Fruit fly (Drosophila melanogaster) whole organism, embryonic: Measurements from ENCODE around the gene CG5043.
A peak's percentile ranks its signal among the peaks of the same experiment; 100 is the strongest.

Experiments
- Antp ChIP-seq: fragments of 200-800 bp; sonication (Bioruptor generic); optimal IDR thresholded peaks from 3 replicates; lab custom pipeline; 2016; ENCODE audit warnings: missing biosample characterization, missing genetic modification characterization
- CG10543 ChIP-seq: fragments of 200-800 bp; sonication (Bioruptor generic); optimal IDR thresholded peaks from 3 replicates; lab custom pipeline; 2017; ENCODE audit warnings: missing biosample characterization, mild to moderate bottlenecking, missing genetic modification characterization, moderate library complexity
- CG10959 ChIP-seq: fragments of 200-800 bp; sonication (Bioruptor generic); IDR thresholded peaks from 2 replicates; pipeline ENCODE4 v1.3.6; 2022; ENCODE audit warnings: missing biosample characterization, missing genetic modification characterization
- CG11504 ChIP-seq: fragments of 200-800 bp; sonication (Bioruptor generic); optimal IDR thresholded peaks from 3 replicates; lab custom pipeline; 2019; ENCODE audit warnings: missing biosample characterization, mild to moderate bottlenecking, missing genetic modification characterization, moderate library complexity
- CG12104 ChIP-seq: fragments of 200-800 bp; sonication (Bioruptor generic); optimal IDR thresholded peaks from 3 replicates; lab custom pipeline; 2016; ENCODE audit warnings: missing biosample characterization, missing genetic modification characterization
- CG12391 ChIP-seq: fragments of 200-800 bp; sonication (Bioruptor generic); optimal IDR thresholded peaks from 3 replicates; lab custom pipeline; 2018; ENCODE audit warnings: missing biosample characterization, mild to moderate bottlenecking, missing genetic modification characterization, moderate library complexity
- CG13287 ChIP-seq: fragments of 200-800 bp; sonication (Bioruptor generic); IDR thresholded peaks from 2 replicates; pipeline ENCODE4 v1.3.6; 2022; ENCODE audit warnings: missing biosample characterization, missing genetic modification characterization; ENCODE audit not compliant: partially characterized antibody
- CG13296 ChIP-seq: fragments of 200-800 bp; sonication (Bioruptor generic); optimal IDR thresholded peaks from 3 replicates; lab custom pipeline; 2018; ENCODE audit warnings: missing biosample characterization, mild to moderate bottlenecking, missing genetic modification characterization
- CG13624 ChIP-seq: fragments of 200-800 bp; sonication (Bioruptor generic); optimal IDR thresholded peaks from 2 replicates; lab custom pipeline; 2016; ENCODE audit warnings: missing biosample characterization, missing genetic modification characterization
- CG15269 ChIP-seq: fragments of 200-800 bp; sonication (Bioruptor generic); optimal IDR thresholded peaks from 2 replicates; lab custom pipeline; 2018; ENCODE audit warnings: missing biosample characterization, mild to moderate bottlenecking, missing genetic modification characterization, moderate library complexity
- CG15601 ChIP-seq: fragments of 200-800 bp; sonication (Bioruptor generic); optimal IDR thresholded peaks from 3 replicates; lab custom pipeline; 2019; ENCODE audit warnings: missing biosample characterization, mild to moderate bottlenecking, missing genetic modification characterization, moderate library complexity
- CG17361 ChIP-seq: fragments of 200-800 bp; sonication (Bioruptor generic); IDR thresholded peaks from 3 replicates; pipeline ENCODE4 v1.3.6; 2022; ENCODE audit warnings: missing biosample characterization, missing genetic modification characterization
- CG1792 ChIP-seq: fragments of 200-800 bp; sonication (Bioruptor generic); optimal IDR thresholded peaks from 2 replicates; lab custom pipeline; 2016; ENCODE audit warnings: missing biosample characterization, missing genetic modification characterization
- CG18619 ChIP-seq: fragments of 200-800 bp; sonication (Bioruptor generic); optimal IDR thresholded peaks from 3 replicates; lab custom pipeline; 2017; ENCODE audit warnings: missing biosample characterization, mild to moderate bottlenecking, missing genetic modification characterization
- CG2889 ChIP-seq: fragments of 200-800 bp; sonication (Bioruptor generic); IDR thresholded peaks from 3 replicates; pipeline ENCODE4 v1.3.6; 2022; ENCODE audit warnings: missing biosample characterization, missing genetic modification characterization
- CG32772 ChIP-seq: fragments of 200-800 bp; sonication (Bioruptor generic); IDR thresholded peaks from 2 replicates; pipeline ENCODE4 v1.3.6; 2022; ENCODE audit warnings: missing biosample characterization, missing genetic modification characterization
- CG34224 ChIP-seq: fragments of 200-800 bp; sonication (Bioruptor generic); IDR thresholded peaks from 3 replicates; pipeline ENCODE4 v1.3.6; 2022; ENCODE audit warnings: missing biosample characterization, missing genetic modification characterization; ENCODE audit not compliant: partially characterized antibody
- CG4707 ChIP-seq: fragments of 200-800 bp; sonication (Bioruptor generic); optimal IDR thresholded peaks from 2 replicates; lab custom pipeline; 2018; ENCODE audit warnings: missing biosample characterization, mild to moderate bottlenecking, missing genetic modification characterization, moderate library complexity
- CG6683 ChIP-seq: fragments of 200-800 bp; sonication (Bioruptor generic); optimal IDR thresholded peaks from 2 replicates; lab custom pipeline; 2017; ENCODE audit warnings: missing biosample characterization, mild to moderate bottlenecking, missing genetic modification characterization, missing genetic modification reagents
- CG8359 ChIP-seq: fragments of 200-800 bp; sonication (Bioruptor generic); optimal IDR thresholded peaks from 2 replicates; lab custom pipeline; 2017; ENCODE audit warnings: missing biosample characterization, mild to moderate bottlenecking, missing genetic modification characterization, borderline replicate concordance
- CG9437 ChIP-seq: fragments of 200-800 bp; sonication (Bioruptor generic); optimal IDR thresholded peaks from 2 replicates; lab custom pipeline; 2018; ENCODE audit warnings: missing biosample characterization, mild to moderate bottlenecking, missing genetic modification characterization
- CTCF ChIP-seq: fragments of 200-800 bp; sonication (Bioruptor generic); optimal IDR thresholded peaks from 2 replicates; lab custom pipeline; 2017; ENCODE audit warnings: missing biosample characterization, mild to moderate bottlenecking, missing genetic modification characterization, moderate library complexity
- Dip2 ChIP-seq: fragments of 200-800 bp; sonication (Bioruptor generic); IDR thresholded peaks from 2 replicates; pipeline ENCODE4 v1.3.6; 2022; ENCODE audit warnings: missing biosample characterization, missing genetic modification characterization
- Dll ChIP-seq: fragments of 200-800 bp; sonication (Bioruptor generic); IDR thresholded peaks from 4 replicates; pipeline ENCODE4 v1.3.6; 2022; ENCODE audit warnings: missing biosample characterization, missing genetic modification characterization; ENCODE audit not compliant: partially characterized antibody
- Doc2 ChIP-seq: fragments of 200-800 bp; sonication (Bioruptor generic); IDR thresholded peaks from 2 replicates; pipeline ENCODE4 v1.3.6; 2022; ENCODE audit warnings: missing biosample characterization, missing genetic modification characterization
- Gug ChIP-seq: fragments of 200-800 bp; sonication (Bioruptor generic); IDR thresholded peaks from 4 replicates; pipeline ENCODE4 v1.3.6; 2022; ENCODE audit warnings: missing biosample characterization, missing genetic modification characterization
- H15 ChIP-seq: fragments of 200-800 bp; sonication (Bioruptor generic); IDR thresholded peaks from 3 replicates; pipeline ENCODE4 v1.3.6; 2022; ENCODE audit warnings: missing biosample characterization, missing genetic modification characterization
- H2.0 ChIP-seq: fragments of 200-800 bp; sonication (Bioruptor generic); IDR thresholded peaks from 2 replicates; pipeline ENCODE4 v1.3.6; 2022; ENCODE audit warnings: missing biosample characterization, missing genetic modification characterization
- HHEX ChIP-seq: fragments of 200-800 bp; sonication (Bioruptor generic); optimal IDR thresholded peaks from 3 replicates; lab custom pipeline; 2017; ENCODE audit warnings: missing biosample characterization, mild to moderate bottlenecking, missing genetic modification characterization, missing genetic modification reagents
- Hand ChIP-seq: fragments of 200-800 bp; sonication (Bioruptor generic); optimal IDR thresholded peaks from 2 replicates; lab custom pipeline; 2017; ENCODE audit warnings: mild to moderate bottlenecking, missing biosample characterization, missing genetic modification reagents, missing genetic modification characterization
- Meics ChIP-seq: fragments of 200-800 bp; sonication (Bioruptor generic); optimal IDR thresholded peaks from 2 replicates; lab custom pipeline; 2017; ENCODE audit warnings: missing biosample characterization, mild to moderate bottlenecking, missing genetic modification characterization
- Neu2 ChIP-seq: fragments of 200-800 bp; sonication (Bioruptor generic); optimal IDR thresholded peaks from 3 replicates; lab custom pipeline; 2016; ENCODE audit warnings: missing biosample characterization, missing genetic modification characterization, borderline replicate concordance
- Oli ChIP-seq: fragments of 200-800 bp; sonication (Bioruptor generic); optimal IDR thresholded peaks from 2 replicates; lab custom pipeline; 2018; ENCODE audit warnings: missing biosample characterization, mild to moderate bottlenecking, missing genetic modification characterization, moderate library complexity
- Optix ChIP-seq: fragments of 200-800 bp; sonication (Bioruptor generic); IDR thresholded peaks from 3 replicates; pipeline ENCODE4 v1.3.6; 2022; ENCODE audit warnings: missing biosample characterization, missing genetic modification characterization
- Side ChIP-seq: fragments of 200-800 bp; sonication (Bioruptor generic); optimal IDR thresholded peaks from 2 replicates; lab custom pipeline; 2016; ENCODE audit warnings: missing biosample characterization, missing genetic modification characterization
- Sin3A ChIP-seq: fragments of >200 bp; optimal IDR thresholded peaks from 2 replicates; lab custom pipeline; 2018
- Six4 ChIP-seq: fragments of 200-800 bp; sonication (Bioruptor generic); optimal IDR thresholded peaks from 2 replicates; lab custom pipeline; 2016; ENCODE audit warnings: missing biosample characterization, missing genetic modification characterization
- Sry-δ ChIP-seq: fragments of 200-800 bp; sonication (Bioruptor generic); optimal IDR thresholded peaks from 2 replicates; lab custom pipeline; 2016; ENCODE audit warnings: missing biosample characterization, missing genetic modification characterization
- YL-1 ChIP-seq: fragments of 200-800 bp; sonication (Bioruptor generic); optimal IDR thresholded peaks from 3 replicates; lab custom pipeline; 2017; ENCODE audit warnings: missing biosample characterization, mild to moderate bottlenecking, missing genetic modification characterization
- ase ChIP-seq: fragments of 200-800 bp; sonication (Bioruptor generic); IDR thresholded peaks from 3 replicates; pipeline ENCODE4 v1.3.6; 2022; ENCODE audit warnings: missing biosample characterization, missing genetic modification characterization
- crp ChIP-seq, 2 experiments: fragments of 200-800 bp; sonication (Bioruptor generic); optimal IDR thresholded peaks; 2 replicates in 1 of 2; 3 replicates in 1 of 2; lab custom pipeline; 2017; ENCODE audit warnings: missing biosample characterization in 2 of 2, missing genetic modification characterization in 2 of 2, mild to moderate bottlenecking in 1 of 2, moderate library complexity in 1 of 2
- da ChIP-seq: fragments of 200-800 bp; sonication (Bioruptor generic); optimal IDR thresholded peaks from 2 replicates; lab custom pipeline; 2016; ENCODE audit warnings: missing biosample characterization, missing genetic modification characterization
- disco-r ChIP-seq: fragments of 200-800 bp; sonication (Bioruptor generic); optimal IDR thresholded peaks from 2 replicates; lab custom pipeline; 2016; ENCODE audit warnings: missing biosample characterization, missing genetic modification characterization
- fd64A ChIP-seq: fragments of 200-800 bp; sonication (Bioruptor generic); optimal IDR thresholded peaks from 3 replicates; lab custom pipeline; 2018; ENCODE audit warnings: missing biosample characterization, mild to moderate bottlenecking, missing genetic modification characterization
- fru ChIP-seq: fragments of >200 bp; optimal IDR thresholded peaks from 2 replicates; lab custom pipeline; 2017
- ken ChIP-seq: fragments of 200-800 bp; sonication (Bioruptor generic); IDR thresholded peaks from 3 replicates; pipeline ENCODE4 v1.3.6; 2022; ENCODE audit warnings: missing biosample characterization, missing genetic modification characterization
- run ChIP-seq: fragments of 200-800 bp; sonication (Bioruptor generic); optimal IDR thresholded peaks from 3 replicates; lab custom pipeline; 2018; ENCODE audit warnings: missing biosample characterization, mild to moderate bottlenecking, missing genetic modification characterization
- stc ChIP-seq: fragments of 200-800 bp; sonication (Bioruptor generic); IDR thresholded peaks from 2 replicates; pipeline ENCODE4 v1.3.6; 2022; ENCODE audit warnings: missing biosample characterization, missing genetic modification characterization
- ttk ChIP-seq: fragments of 200-800 bp; sonication (Bioruptor generic); IDR thresholded peaks from 2 replicates; pipeline ENCODE4 v2.1.2; 2022; ENCODE audit warnings: missing biosample characterization, missing genetic modification characterization
- vfl ChIP-seq: fragments of 200-800 bp; sonication (Bioruptor generic); optimal IDR thresholded peaks from 2 replicates; lab custom pipeline; 2016; ENCODE audit warnings: missing biosample characterization, missing genetic modification characterization

CG5043 gene

dm6 chr2L:17429788-17430587, 3.7 kb upstream of the CG5043 start (continued):
- peak in 1 of 2 experiments; percentile 44 for TF ChIP-seq crp (GFP tag; optimal IDR thresholded peaks at IDR 0.05; lab: Kevin White, UChicago)
- peak; percentile 59; the same call in 1 of the 2 replicates for TF ChIP-seq CG10959 (GFP tag; lab: Robert Waterston, UW)
- peak; percentile 72 for TF ChIP-seq CTCF
- peak; percentile 96 for TF ChIP-seq Meics
- peak; percentile 46 for TF ChIP-seq CG15601 (tag; lab: Kevin White, UChicago)
- peak; percentile 22 for TF ChIP-seq vfl
- TF ChIP-seq Optix (GFP tag; lab: Robert Waterston, UW): no peak
- peak; percentile 80 for TF ChIP-seq CG15269 (tag; lab: Kevin White, UChicago)
- peak; percentile 80 for TF ChIP-seq CG12104 (GFP tag; lab: Kevin White, UChicago)
- TF ChIP-seq stc: peak; percentile 96
- peak; percentile 90 for TF ChIP-seq H15 (GFP tag; lab: Robert Waterston, UW)
- TF ChIP-seq HHEX: peak; percentile 94
- no peak for TF ChIP-seq CG13624 (GFP tag; lab: Kevin White, UChicago)
- TF ChIP-seq fru (lab: Kevin White, UChicago): no peak
- TF ChIP-seq H2.0 (GFP tag; lab: Robert Waterston, UW): peak; percentile 77
- TF ChIP-seq CG8359 (GFP tag; lab: Kevin White, UChicago): peak; percentile 88
- TF ChIP-seq YL-1 (GFP tag; lab: Kevin White, UChicago): peak; percentile 6
- TF ChIP-seq ken (GFP tag; lab: Robert Waterston, UW): peak; percentile 52; the same call in 2 of the 3 replicates
- peak; percentile 26 for TF ChIP-seq disco-r (GFP tag; lab: Kevin White, UChicago)
- peak; percentile 83 for TF ChIP-seq CG10543 (GFP tag; lab: Kevin White, UChicago)
- no peak for TF ChIP-seq da (GFP tag; lab: Kevin White, UChicago)
- TF ChIP-seq Side (GFP tag; lab: Kevin White, UChicago): peak; percentile 30
- TF ChIP-seq Gug (GFP tag; lab: Robert Waterston, UW): peak; percentile 66; the same call in 3 of the 4 replicates
- peak; percentile 93 for TF ChIP-seq CG32772
- peak; percentile 98 for TF ChIP-seq Oli (tag; lab: Kevin White, UChicago)
- TF ChIP-seq Antp (GFP tag; lab: Kevin White, UChicago): no peak
- peak; percentile 75 for TF ChIP-seq run (tag; lab: Kevin White, UChicago)
- TF ChIP-seq CG4707 (GFP tag; lab: Kevin White, UChicago): no peak
- peak; percentile 93 for TF ChIP-seq ase (GFP tag; lab: Robert Waterston, UW)
- TF ChIP-seq CG11504 (tag; lab: Kevin White, UChicago): peak; percentile 99
- no peak for TF ChIP-seq CG1792 (GFP tag; lab: Kevin White, UChicago)
- peak; percentile 40; the same call in 1 of the 2 replicates for TF ChIP-seq Dip2 (GFP tag; lab: Robert Waterston, UW)
- peak; percentile 63 for TF ChIP-seq fd64A (GFP tag; lab: Kevin White, UChicago)
- peak; percentile 96 for TF ChIP-seq CG9437
- no peak for TF ChIP-seq Sry-δ (GFP tag; lab: Kevin White, UChicago)
- peak; percentile 97 for TF ChIP-seq CG13296 (GFP tag; lab: Kevin White, UChicago)
- peak; percentile 95 for TF ChIP-seq ttk (GFP tag; lab: Robert Waterston, UW)
- TF ChIP-seq CG17361 (GFP tag; lab: Robert Waterston, UW): peak; percentile 100
- no peak for TF ChIP-seq CG34224 (GFP tag; lab: Robert Waterston, UW)
- TF ChIP-seq CG13287: peak; percentile 12; the same call in 1 of the 2 replicates
- peak; percentile 76; the same call in 2 of the 3 replicates for TF ChIP-seq CG2889
- TF ChIP-seq CG12391 (tag; lab: Kevin White, UChicago): peak; percentile 98
- TF ChIP-seq CG18619 (GFP tag; lab: Kevin White, UChicago): peak; percentile 79
- TF ChIP-seq Dll (GFP tag; lab: Robert Waterston, UW): no peak
- TF ChIP-seq Neu2 (GFP tag; lab: Kevin White, UChicago): no peak
- peak; percentile 93 for TF ChIP-seq CG6683 (GFP tag; lab: Kevin White, UChicago)
- no peak for TF ChIP-seq Sin3A (lab: Kevin White, UChicago)
- TF ChIP-seq Six4 (GFP tag; lab: Kevin White, UChicago): peak; percentile 94
- TF ChIP-seq Doc2 (GFP tag; lab: Robert Waterston, UW): peak; percentile 88
- peak; percentile 88 for TF ChIP-seq Hand (GFP tag; lab: Kevin White, UChicago)
